Worm (Caenorhabditis elegans) whole organism, L4 larva: ENCODE results near the gene ddn-1.
A peak's percentile ranks its signal among the peaks of the same experiment; 100 is the strongest.

ENCODE experiments used
- D1046.2 ChIP-seq: fragments of 200-800 bp; sonication (Bioruptor generic); IDR thresholded peaks from 2 replicates; pipeline ENCODE4 v1.3.6; 2022; ENCODE audit warnings: missing genetic modification characterization, missing compliant biosample characterization
- F37D6.2 ChIP-seq: sonication (generic microtip); optimal IDR thresholded peaks from 2 replicates; lab custom pipeline; 2016; ENCODE audit warnings: mild to moderate bottlenecking, missing genetic modification characterization, missing compliant biosample characterization
- F44E2.7 ChIP-seq: fragments of 200-800 bp; sonication (Bioruptor generic); IDR thresholded peaks from 2 replicates; pipeline ENCODE4 v2.1.2; 2022; ENCODE audit warnings: missing genetic modification characterization, missing compliant biosample characterization
- T20F7.1 ChIP-seq: fragments of 200-800 bp; sonication (Bioruptor generic); optimal IDR thresholded peaks from 2 replicates; lab custom pipeline; 2018; ENCODE audit warnings: mild to moderate bottlenecking, missing genetic modification characterization, missing compliant biosample characterization
- T26A8.4 ChIP-seq: fragments of 200-800 bp; sonication (Bioruptor generic); IDR thresholded peaks from 2 replicates; pipeline ENCODE4 v1.3.6; 2022; ENCODE audit warnings: missing genetic modification characterization, missing compliant biosample characterization
- Y105C5A.15 ChIP-seq: fragments of 200-800 bp; sonication (Bioruptor generic); IDR thresholded peaks from 2 replicates; pipeline ENCODE4 v1.3.6; 2022; ENCODE audit warnings: missing genetic modification characterization, missing compliant biosample characterization
- Y5F2A.4 ChIP-seq: fragments of 200-800 bp; sonication (Bioruptor generic); optimal IDR thresholded peaks from 2 replicates; lab custom pipeline; 2018; ENCODE audit warnings: mild to moderate bottlenecking, missing genetic modification characterization, missing compliant biosample characterization
- ZK337.2 ChIP-seq: fragments of 200-800 bp; sonication (Bioruptor generic); IDR thresholded peaks from 2 replicates; pipeline ENCODE4 v1.3.6; 2022; ENCODE audit warnings: missing genetic modification reagents, missing genetic modification characterization, missing compliant biosample characterization
- ZK546.5 ChIP-seq, 2 experiments: sonication (generic microtip); optimal IDR thresholded peaks; 2 replicates each; lab custom pipeline; 2017; ENCODE audit warnings: missing biosample characterization in 2 of 2, missing genetic modification characterization in 2 of 2
- aha-1 ChIP-seq: fragments of 150-350 bp; peaks from one replicate; lab custom pipeline; 2014; ENCODE audit warnings: missing biosample characterization, missing genetic modification characterization
- aly-2 ChIP-seq: sonication (generic microtip); optimal IDR thresholded peaks from 2 replicates; lab custom pipeline; 2018; ENCODE audit warnings: missing biosample characterization, missing genetic modification characterization
- ama-1 ChIP-seq: fragments of 150-350 bp; optimal IDR thresholded peaks from 2 replicates; lab custom pipeline; 2014; ENCODE audit warnings: inconsistent platforms, mixed read lengths
- attf-4 ChIP-seq: sonication (generic microtip); optimal IDR thresholded peaks from 3 replicates; lab custom pipeline; 2017; ENCODE audit warnings: missing biosample characterization, missing genetic modification characterization
- ceh-28 ChIP-seq: fragments of 150-350 bp; optimal IDR thresholded peaks from 2 replicates; lab custom pipeline; 2014; ENCODE audit warnings: missing biosample characterization, missing genetic modification reagents, missing genetic modification characterization
- ceh-62 ChIP-seq: sonication (generic microtip); optimal IDR thresholded peaks from 2 replicates; lab custom pipeline; 2017; ENCODE audit warnings: missing biosample characterization, missing genetic modification characterization
- ceh-82 ChIP-seq: sonication (generic microtip); optimal IDR thresholded peaks from 2 replicates; lab custom pipeline; 2017; ENCODE audit warnings: missing biosample characterization, missing genetic modification characterization
- ces-1 ChIP-seq: fragments of 150-350 bp; sonication (generic microtip); optimal IDR thresholded peaks from 4 replicates; lab custom pipeline; 2014; ENCODE audit warnings: missing biosample characterization, missing genetic modification reagents, missing genetic modification characterization
- cey-2 ChIP-seq: sonication (generic microtip); optimal IDR thresholded peaks from 3 replicates; lab custom pipeline; 2017; ENCODE audit warnings: missing genetic modification characterization, mild to moderate bottlenecking, missing compliant biosample characterization, antibody characterized with exemption, borderline replicate concordance; ENCODE audit not compliant: insufficient read depth
- ctbp-1 ChIP-seq: fragments of 200-800 bp; sonication (Bioruptor generic); IDR thresholded peaks from 2 replicates; pipeline ENCODE4 v1.3.6; 2022; ENCODE audit warnings: missing genetic modification reagents, missing genetic modification characterization, missing compliant biosample characterization
- daf-16 ChIP-seq, 3 experiments: sonication (generic microtip); optimal IDR thresholded peaks; 2 replicates each; lab custom pipeline; 2016 to 2017; ENCODE audit warnings: missing genetic modification characterization in 3 of 3, missing genetic modification reagents in 3 of 3, mild to moderate bottlenecking in 2 of 3, missing compliant biosample characterization in 2 of 3, missing biosample characterization in 1 of 3, moderate library complexity in 1 of 3
- dmd-6 ChIP-seq: fragments of 200-800 bp; sonication (Bioruptor generic); IDR thresholded peaks from 2 replicates; pipeline ENCODE4 v1.3.6; 2022; ENCODE audit warnings: missing genetic modification reagents, missing genetic modification characterization, missing compliant biosample characterization
- dmd-8 ChIP-seq: fragments of 200-800 bp; sonication (Bioruptor generic); IDR thresholded peaks from 2 replicates; pipeline ENCODE4 v1.3.6; 2022; ENCODE audit warnings: missing genetic modification characterization, missing compliant biosample characterization
- dmd-9 ChIP-seq: fragments of 200-800 bp; sonication (Bioruptor generic); IDR thresholded peaks from 2 replicates; pipeline ENCODE4 v1.3.6; 2022; ENCODE audit warnings: missing genetic modification reagents, missing genetic modification characterization, missing compliant biosample characterization
- duxl-1 ChIP-seq: sonication (generic microtip); optimal IDR thresholded peaks from 2 replicates; lab custom pipeline; 2016; ENCODE audit warnings: mild to moderate bottlenecking, missing genetic modification characterization, moderate library complexity, missing compliant biosample characterization; ENCODE audit not compliant: poor library complexity
- dve-1 ChIP-seq: sonication (generic microtip); optimal IDR thresholded peaks from 2 replicates; lab custom pipeline; 2017; ENCODE audit warnings: antibody characterized with exemption, mild to moderate bottlenecking, missing genetic modification characterization, missing compliant biosample characterization; ENCODE audit not compliant: insufficient read depth
- egl-43 ChIP-seq: fragments of 200-800 bp; sonication (Bioruptor generic); IDR thresholded peaks from 2 replicates; pipeline ENCODE4 v1.3.6; 2022; ENCODE audit warnings: missing genetic modification reagents, missing genetic modification characterization, missing compliant biosample characterization
- fkh-10 ChIP-seq: fragments of 150-350 bp; optimal IDR thresholded peaks from 2 replicates; lab custom pipeline; 2014; ENCODE audit warnings: missing biosample characterization, missing genetic modification reagents, missing genetic modification characterization
- hlh-11 ChIP-seq: fragments of 200-800 bp; sonication (Bioruptor generic); optimal IDR thresholded peaks from 2 replicates; lab custom pipeline; 2018; ENCODE audit warnings: mild to moderate bottlenecking, missing genetic modification characterization, missing compliant biosample characterization
- hmg-1.1 ChIP-seq: fragments of 200-800 bp; sonication (Bioruptor generic); IDR thresholded peaks from 2 replicates; pipeline ENCODE4 v1.3.6; 2022; ENCODE audit warnings: missing genetic modification reagents, missing genetic modification characterization, missing compliant biosample characterization
- jun-1 ChIP-seq: fragments of 150-350 bp; optimal IDR thresholded peaks from 2 replicates; lab custom pipeline; 2014; ENCODE audit warnings: missing biosample characterization, missing genetic modification reagents, missing genetic modification characterization
- lin-1 ChIP-seq: fragments of 200-800 bp; sonication (Bioruptor generic); IDR thresholded peaks from 2 replicates; pipeline ENCODE4 v1.3.6; 2022; ENCODE audit warnings: missing genetic modification reagents, missing genetic modification characterization, missing compliant biosample characterization
- lin-13 ChIP-seq: fragments of 150-350 bp; optimal IDR thresholded peaks from 2 replicates; lab custom pipeline; 2014; ENCODE audit warnings: missing biosample characterization, missing genetic modification reagents, missing genetic modification characterization
- lin-15B ChIP-seq: fragments of 150-350 bp; sonication (generic microtip); optimal IDR thresholded peaks from 3 replicates; lab custom pipeline; 2014; ENCODE audit warnings: missing biosample characterization, missing genetic modification characterization
- lin-38 ChIP-seq: fragments of 200-800 bp; sonication (Bioruptor generic); IDR thresholded peaks from 2 replicates; pipeline ENCODE4 v1.3.6; 2022; ENCODE audit warnings: missing genetic modification reagents, missing genetic modification characterization, missing compliant biosample characterization
- lin-39 ChIP-seq: fragments of 150-350 bp; optimal IDR thresholded peaks from 2 replicates; lab custom pipeline; 2014; ENCODE audit warnings: missing biosample characterization, missing genetic modification reagents, missing genetic modification characterization
- mdl-1 ChIP-seq, 2 experiments: fragments of 150-350 bp in 1 of 2; sonication (generic microtip) in 1 of 2; optimal IDR thresholded peaks; 2 replicates each; lab custom pipeline; 2014 to 2017; ENCODE audit warnings: missing biosample characterization in 2 of 2, missing genetic modification characterization in 2 of 2
- nhr-25 ChIP-seq: sonication (generic microtip); optimal IDR thresholded peaks from 2 replicates; lab custom pipeline; 2017; ENCODE audit warnings: missing genetic modification characterization, mild to moderate bottlenecking, missing compliant biosample characterization, antibody characterized with exemption, moderate library complexity, borderline replicate concordance; ENCODE audit not compliant: insufficient read depth
- nhr-28 ChIP-seq: fragments of 150-350 bp; optimal IDR thresholded peaks from 2 replicates; lab custom pipeline; 2014; ENCODE audit warnings: missing biosample characterization, missing genetic modification characterization
- nhr-41 ChIP-seq: fragments of 200-800 bp; sonication (Bioruptor generic); IDR thresholded peaks from 2 replicates; pipeline ENCODE4 v1.3.6; 2022; ENCODE audit warnings: missing genetic modification reagents, missing genetic modification characterization, missing compliant biosample characterization
- nhr-42 ChIP-seq: fragments of 200-800 bp; sonication (Bioruptor generic); IDR thresholded peaks from 2 replicates; pipeline ENCODE4 v1.3.6; 2022; ENCODE audit warnings: missing genetic modification characterization, missing compliant biosample characterization
- nhr-48 ChIP-seq: sonication (generic microtip); optimal IDR thresholded peaks from 2 replicates; lab custom pipeline; 2016; ENCODE audit warnings: mild to moderate bottlenecking, missing genetic modification characterization, missing compliant biosample characterization
- nhr-76 ChIP-seq: fragments of 150-350 bp; optimal IDR thresholded peaks from 2 replicates; lab custom pipeline; 2014; ENCODE audit warnings: missing biosample characterization, missing genetic modification characterization
- nhr-77 ChIP-seq: fragments of 150-350 bp; optimal IDR thresholded peaks from 2 replicates; lab custom pipeline; 2014; ENCODE audit warnings: missing biosample characterization, missing genetic modification characterization
- pqm-1 ChIP-seq: sonication (generic microtip); optimal IDR thresholded peaks from 2 replicates; lab custom pipeline; 2017; ENCODE audit warnings: missing biosample characterization, missing genetic modification characterization
- saeg-2 ChIP-seq: fragments of 200-800 bp; sonication (Bioruptor generic); IDR thresholded peaks from 2 replicates; pipeline ENCODE4 v1.3.6; 2022; ENCODE audit warnings: missing genetic modification reagents, missing genetic modification characterization, missing compliant biosample characterization
- sdz-12 ChIP-seq: fragments of 200-800 bp; sonication (Bioruptor generic); optimal IDR thresholded peaks from 2 replicates; lab custom pipeline; 2018; ENCODE audit warnings: mild to moderate bottlenecking, missing genetic modification characterization, missing compliant biosample characterization
- spr-1 ChIP-seq: sonication (generic microtip); optimal IDR thresholded peaks from 2 replicates; lab custom pipeline; 2016; ENCODE audit warnings: mild to moderate bottlenecking, missing genetic modification characterization, missing compliant biosample characterization
- tra-1 ChIP-seq: fragments of 200-800 bp; sonication (Bioruptor generic); IDR thresholded peaks from 2 replicates; pipeline ENCODE4 v1.3.6; 2022; ENCODE audit warnings: missing genetic modification reagents, missing genetic modification characterization, missing compliant biosample characterization
- unc-130 ChIP-seq: sonication (generic microtip); optimal IDR thresholded peaks from 2 replicates; lab custom pipeline; 2016; ENCODE audit warnings: missing genetic modification reagents, missing genetic modification characterization, missing compliant biosample characterization
- zfp-3 ChIP-seq: fragments of 200-800 bp; sonication (Bioruptor generic); conservative IDR thresholded peaks from 2 replicates; pipeline ENCODE4 v1.3.6; 2022; ENCODE audit warnings: missing genetic modification reagents, missing genetic modification characterization, missing compliant biosample characterization
- zip-11 ChIP-seq: fragments of 200-800 bp; sonication (Bioruptor generic); IDR thresholded peaks from 2 replicates; pipeline ENCODE4 v1.3.6; 2022; ENCODE audit warnings: missing genetic modification characterization, missing compliant biosample characterization
- ztf-11 ChIP-seq: fragments of 150-350 bp; optimal IDR thresholded peaks from 2 replicates; lab custom pipeline; 2014; ENCODE audit warnings: missing biosample characterization, missing genetic modification characterization

The ddn-1 gene

ce11 chrV:8767493-8767892 lies 7.2 kb upstream of the ddn-1 start:
- TF ChIP-seq Y5F2A.4 (GFP tag; lab: Kevin White, UChicago) (no peak), ctbp-1 (GFP tag; lab: Robert Waterston, UW) (no peak), aly-2 (tag; lab: Kevin White, UChicago) (no peak), egl-43 (GFP tag; lab: Robert Waterston, UW) (no peak), nhr-48 (no peak), lin-15B (no peak), lin-13 (GFP tag; lab: Kevin White, UChicago) (no peak), nhr-76 (no peak), ceh-82 (no peak), fkh-10 (GFP tag; lab: Kevin White, UChicago) (no peak), cey-2 (tag; lab: Kevin White, UChicago) (no peak), nhr-77 (peak; percentile 51), mdl-1 (tag; optimal IDR thresholded peaks at IDR 0.05; lab: Kevin White, UChicago) (no peak), hmg-1.1 (GFP tag; lab: Robert Waterston, UW) (no peak), saeg-2 (GFP tag; lab: Robert Waterston, UW) (no peak), tra-1 (GFP tag; lab: Robert Waterston, UW) (peak; percentile 18; the same call in 1 of the 2 replicates), aha-1 (tag; lab: Kevin White, UChicago) (no peak), sdz-12 (GFP tag; lab: Kevin White, UChicago) (no peak), T20F7.1 (GFP tag; lab: Kevin White, UChicago) (no peak), nhr-42 (no peak), T26A8.4 (GFP tag; lab: Robert Waterston, UW) (no peak), dmd-6 (GFP tag; lab: Robert Waterston, UW) (peak; percentile 18; the same call in 1 of the 2 replicates), zip-11 (GFP tag; lab: Robert Waterston, UW) (no peak), unc-130 (no peak), D1046.2 (GFP tag; lab: Robert Waterston, UW) (no peak), F37D6.2 (tag; lab: Kevin White, UChicago) (no peak), jun-1 (tag; lab: Kevin White, UChicago) (no peak), F44E2.7 (no peak), hlh-11 (tag; lab: Kevin White, UChicago) (no peak), spr-1 (tag; lab: Kevin White, UChicago) (no peak), duxl-1 (tag; lab: Kevin White, UChicago) (no peak), ZK546.5 (tag; optimal IDR thresholded peaks at IDR 0.05; lab: Kevin White, UChicago) (no peak), ZK337.2 (GFP tag; lab: Robert Waterston, UW) (no peak), lin-38 (GFP tag; lab: Robert Waterston, UW) (no peak), dve-1 (tag; lab: Kevin White, UChicago) (peak; percentile 55), dmd-9 (GFP tag; lab: Robert Waterston, UW) (no peak), Y105C5A.15 (no peak), lin-39 (no peak), attf-4 (tag; lab: Kevin White, UChicago) (no peak), nhr-28 (tag; lab: Kevin White, UChicago) (peak; percentile 62), ama-1 (lab: Kevin White, UChicago) (no peak), ztf-11 (tag; lab: Kevin White, UChicago) (no peak), zfp-3 (GFP tag; lab: Robert Waterston, UW) (no peak), nhr-25 (tag; lab: Kevin White, UChicago) (no peak), lin-1 (GFP tag; lab: Robert Waterston, UW) (0 out of 2 replicates have a peak, but pooled peaks have one; percentile 25), ceh-62 (no peak), pqm-1 (peak; percentile 85), ces-1 (GFP tag; lab: Kevin White, UChicago) (no peak), daf-16 (GFP tag; optimal IDR thresholded peaks at IDR 0.05; lab: Kevin White, UChicago) (no peak), daf-16 (tag; optimal IDR thresholded peaks at IDR 0.05; lab: Kevin White, UChicago) (peak; percentile 92), ceh-28 (tag; lab: Kevin White, UChicago) (no peak), dmd-8 (GFP tag; lab: Robert Waterston, UW) (no peak), nhr-41 (GFP tag; lab: Robert Waterston, UW) (no peak)
